Worm (Caenorhabditis elegans): ENCODE measurements around the gene F16B4.2.

- TF ChIP-seq ceh-88 (GFP tag; IDR thresholded peaks at IDR 0.05) (no peak), ztf-11 (tag; optimal IDR thresholded peaks at IDR 0.05) (no peak), lin-39 (tag; optimal IDR thresholded peaks at IDR 0.05) (no peak), egl-27 (tag; optimal IDR thresholded peaks at IDR 0.05) (no peak), dpl-1 (GFP tag; optimal IDR thresholded peaks at IDR 0.05) (no peak), irx-1 (tag; optimal IDR thresholded peaks at IDR 0.05) (no peak)
Measured at ce11 chrV:1585411-1585810, 15.4 kb upstream of the F16B4.2 start, which contains the start of gene F16B4.7.
